Fruit fly (Drosophila melanogaster) whole organism, embryonic: ENCODE data around the gene Mgstl.
A peak's percentile ranks its signal among the peaks of the same experiment; 100 is the strongest.

Source experiments
- Ada2b ChIP-seq: fragments of 200-800 bp; sonication (Bioruptor generic); IDR thresholded peaks from 2 replicates; pipeline ENCODE4 v1.3.6; 2022; ENCODE audit warnings: missing biosample characterization, missing genetic modification characterization
- Bteb2 ChIP-seq: fragments of 200-800 bp; sonication (Bioruptor generic); optimal IDR thresholded peaks from 2 replicates; lab custom pipeline; 2016; ENCODE audit warnings: missing biosample characterization, missing genetic modification characterization
- CG11093 ChIP-seq: fragments of 200-800 bp; sonication (Bioruptor generic); IDR thresholded peaks from 3 replicates; pipeline ENCODE4 v1.3.6; 2022; ENCODE audit warnings: missing biosample characterization, missing genetic modification characterization
- CG11247 ChIP-seq: fragments of 200-800 bp; sonication (Bioruptor generic); IDR thresholded peaks from 2 replicates; pipeline ENCODE4 v1.3.6; 2022; ENCODE audit warnings: missing biosample characterization, missing genetic modification characterization
- CG14710 ChIP-seq: fragments of 200-800 bp; sonication (Bioruptor generic); optimal IDR thresholded peaks from 3 replicates; lab custom pipeline; 2019; ENCODE audit warnings: missing biosample characterization, mild to moderate bottlenecking, missing genetic modification characterization, moderate library complexity
- CG15011 ChIP-seq: fragments of 200-800 bp; sonication (Bioruptor generic); optimal IDR thresholded peaks from 3 replicates; lab custom pipeline; 2018; ENCODE audit warnings: missing biosample characterization, mild to moderate bottlenecking, missing genetic modification characterization
- CG17186 ChIP-seq: fragments of 200-800 bp; sonication (Bioruptor generic); optimal IDR thresholded peaks from 3 replicates; lab custom pipeline; 2017; ENCODE audit warnings: missing biosample characterization, missing genetic modification reagents, missing genetic modification characterization
- CG17568 ChIP-seq: fragments of 200-800 bp; sonication (Bioruptor generic); optimal IDR thresholded peaks from 2 replicates; lab custom pipeline; 2018; ENCODE audit warnings: missing biosample characterization, mild to moderate bottlenecking, missing genetic modification characterization, moderate library complexity
- CG1792 ChIP-seq: fragments of 200-800 bp; sonication (Bioruptor generic); optimal IDR thresholded peaks from 2 replicates; lab custom pipeline; 2016; ENCODE audit warnings: missing biosample characterization, missing genetic modification characterization
- CG2712 ChIP-seq: fragments of 200-800 bp; optimal IDR thresholded peaks from 3 replicates; lab custom pipeline; 2019; ENCODE audit warnings: missing biosample characterization, mild to moderate bottlenecking, missing genetic modification characterization, moderate library complexity
- CG3281 ChIP-seq: fragments of 200-800 bp; sonication (Bioruptor generic); optimal IDR thresholded peaks from 3 replicates; lab custom pipeline; 2017; ENCODE audit warnings: missing biosample characterization, mild to moderate bottlenecking, missing genetic modification characterization
- CG4328 ChIP-seq: fragments of 200-800 bp; sonication (Bioruptor generic); optimal IDR thresholded peaks from 3 replicates; lab custom pipeline; 2017; ENCODE audit warnings: missing biosample characterization, missing genetic modification reagents, missing genetic modification characterization
- CG8388 ChIP-seq: fragments of 200-800 bp; sonication (Bioruptor generic); optimal IDR thresholded peaks from 2 replicates; lab custom pipeline; 2019; ENCODE audit warnings: missing biosample characterization, mild to moderate bottlenecking, missing genetic modification characterization, moderate library complexity
- CG9797 ChIP-seq: fragments of 200-800 bp; sonication (Bioruptor generic); optimal IDR thresholded peaks from 3 replicates; lab custom pipeline; 2018; ENCODE audit warnings: missing biosample characterization, mild to moderate bottlenecking, missing genetic modification characterization
- CHES-1-like ChIP-seq: fragments of 200-800 bp; sonication (Bioruptor generic); optimal IDR thresholded peaks from 2 replicates; lab custom pipeline; 2016; ENCODE audit warnings: missing biosample characterization, missing genetic modification characterization
- CTCF ChIP-seq: fragments of 200-800 bp; sonication (Bioruptor generic); optimal IDR thresholded peaks from 2 replicates; lab custom pipeline; 2017; ENCODE audit warnings: missing biosample characterization, mild to moderate bottlenecking, missing genetic modification characterization, moderate library complexity
- D19B ChIP-seq: fragments of 200-800 bp; sonication (Bioruptor generic); optimal IDR thresholded peaks from 2 replicates; lab custom pipeline; 2017; ENCODE audit warnings: missing biosample characterization, mild to moderate bottlenecking, missing genetic modification characterization
- Dref ChIP-seq: fragments of 200-800 bp; sonication (Bioruptor generic); IDR thresholded peaks from 2 replicates; pipeline ENCODE4 v1.3.6; 2022; ENCODE audit warnings: missing biosample characterization, missing genetic modification characterization
- Eip74EF ChIP-seq, 2 experiments: fragments of 200-800 bp in 1 of 2; fragments of >200 bp in 1 of 2; sonication (Bioruptor generic) in 1 of 2; optimal IDR thresholded peaks; 2 replicates each; lab custom pipeline; 2017 to 2019; ENCODE audit warnings: missing biosample characterization in 2 of 2, missing genetic modification characterization in 2 of 2, mild to moderate bottlenecking in 1 of 2, moderate library complexity in 1 of 2
- Ets97D ChIP-seq: fragments of 200-800 bp; sonication (Bioruptor generic); optimal IDR thresholded peaks from 3 replicates; lab custom pipeline; 2016; ENCODE audit warnings: missing biosample characterization, missing genetic modification characterization
- HLH4C ChIP-seq: fragments of 200-800 bp; sonication (Bioruptor generic); IDR thresholded peaks from 3 replicates; pipeline ENCODE4 v1.3.6; 2022; ENCODE audit warnings: missing biosample characterization, missing genetic modification characterization; ENCODE audit not compliant: partially characterized antibody
- Hmr ChIP-seq: fragments of 200-800 bp; sonication (Bioruptor generic); optimal IDR thresholded peaks from 3 replicates; lab custom pipeline; 2017; ENCODE audit warnings: mild to moderate bottlenecking, missing biosample characterization, missing genetic modification reagents, missing genetic modification characterization
- Hr39 ChIP-seq: fragments of >200 bp; optimal IDR thresholded peaks from 2 replicates; lab custom pipeline; 2017
- Jarid2 ChIP-seq: fragments of 200-800 bp; sonication (Bioruptor generic); optimal IDR thresholded peaks from 3 replicates; lab custom pipeline; 2017; ENCODE audit warnings: mild to moderate bottlenecking, missing biosample characterization, missing genetic modification reagents, missing genetic modification characterization
- Nf-YC ChIP-seq: fragments of 200-800 bp; optimal IDR thresholded peaks from 3 replicates; lab custom pipeline; 2019; ENCODE audit warnings: missing biosample characterization, mild to moderate bottlenecking, missing genetic modification characterization, moderate library complexity
- Sox102F ChIP-seq: fragments of 200-800 bp; sonication (Bioruptor generic); optimal IDR thresholded peaks from 2 replicates; lab custom pipeline; 2018; ENCODE audit warnings: missing biosample characterization, mild to moderate bottlenecking, missing genetic modification characterization, moderate library complexity
- Sry-β ChIP-seq: fragments of 200-800 bp; sonication (Bioruptor generic); optimal IDR thresholded peaks from 2 replicates; lab custom pipeline; 2018; ENCODE audit warnings: missing biosample characterization, mild to moderate bottlenecking, missing genetic modification characterization, moderate library complexity
- Usf ChIP-seq: fragments of 200-800 bp; sonication (Bioruptor generic); optimal IDR thresholded peaks from 2 replicates; lab custom pipeline; 2017; ENCODE audit warnings: missing genotype, missing biosample characterization, missing genetic modification characterization
- ac ChIP-seq: fragments of 200-800 bp; sonication (Bioruptor generic); optimal IDR thresholded peaks from 3 replicates; lab custom pipeline; 2017; ENCODE audit warnings: missing biosample characterization, mild to moderate bottlenecking, missing genetic modification characterization
- ash1 ChIP-seq: fragments of 200-800 bp; sonication (Bioruptor generic); optimal IDR thresholded peaks from 2 replicates; lab custom pipeline; 2018; ENCODE audit warnings: missing biosample characterization, mild to moderate bottlenecking, missing genetic modification characterization
- az2 ChIP-seq: fragments of 200-800 bp; sonication (Bioruptor generic); optimal IDR thresholded peaks from 3 replicates; lab custom pipeline; 2016; ENCODE audit warnings: missing biosample characterization, missing genetic modification characterization
- cad ChIP-seq: fragments of >200 bp; optimal IDR thresholded peaks from 2 replicates; lab custom pipeline; 2017; ENCODE audit warnings: missing biosample characterization, missing genetic modification characterization
- chn ChIP-seq: fragments of 200-800 bp; sonication (Bioruptor generic); optimal IDR thresholded peaks from 2 replicates; lab custom pipeline; 2016; ENCODE audit warnings: missing biosample characterization, missing genetic modification characterization
- danr ChIP-seq: fragments of 200-800 bp; sonication (Bioruptor generic); IDR thresholded peaks from 2 replicates; pipeline ENCODE4 v1.3.6; 2022; ENCODE audit warnings: missing biosample characterization, missing genetic modification characterization
- dimm ChIP-seq: fragments of 200-800 bp; sonication (Bioruptor generic); IDR thresholded peaks from 2 replicates; pipeline ENCODE4 v1.3.6; 2022; ENCODE audit warnings: missing biosample characterization, missing genetic modification characterization
- dm ChIP-seq: fragments of 200-800 bp; sonication (Bioruptor generic); optimal IDR thresholded peaks from 3 replicates; lab custom pipeline; 2016; ENCODE audit warnings: missing biosample characterization, missing genetic modification characterization
- fu2 ChIP-seq: fragments of 200-800 bp; sonication (Bioruptor generic); optimal IDR thresholded peaks from 2 replicates; lab custom pipeline; 2016; ENCODE audit warnings: missing biosample characterization, missing genetic modification characterization
- gcm ChIP-seq: fragments of 200-800 bp; sonication (Bioruptor generic); optimal IDR thresholded peaks from 2 replicates; lab custom pipeline; 2019; ENCODE audit warnings: missing biosample characterization, mild to moderate bottlenecking, missing genetic modification characterization, moderate library complexity
- gsb ChIP-seq: fragments of 200-800 bp; sonication (Bioruptor generic); IDR thresholded peaks from 2 replicates; pipeline ENCODE4 v1.3.6; 2022; ENCODE audit warnings: missing biosample characterization, missing genetic modification characterization
- hbn ChIP-seq: fragments of 200-800 bp; sonication (Bioruptor generic); IDR thresholded peaks from 2 replicates; pipeline ENCODE4 v1.3.6; 2022; ENCODE audit warnings: missing biosample characterization, missing genetic modification characterization; ENCODE audit not compliant: partially characterized antibody
- jigr1 ChIP-seq: fragments of 200-800 bp; sonication (Bioruptor generic); IDR thresholded peaks from 3 replicates; pipeline ENCODE4 v1.3.6; 2022; ENCODE audit warnings: missing biosample characterization, missing genetic modification characterization
- kay ChIP-seq: fragments of 200-800 bp; sonication (Bioruptor generic); optimal IDR thresholded peaks from 2 replicates; lab custom pipeline; 2016; ENCODE audit warnings: missing biosample characterization, missing genetic modification characterization
- pb ChIP-seq: fragments of 200-800 bp; sonication (Bioruptor generic); optimal IDR thresholded peaks from 3 replicates; lab custom pipeline; 2016; ENCODE audit warnings: missing biosample characterization, missing genetic modification characterization
- ranshi ChIP-seq: fragments of 200-800 bp; sonication (Bioruptor generic); IDR thresholded peaks from 2 replicates; pipeline ENCODE4 v1.3.6; 2022; ENCODE audit warnings: missing biosample characterization, missing genetic modification characterization
- slbo ChIP-seq: fragments of 200-800 bp; sonication (Bioruptor generic); IDR thresholded peaks from 2 replicates; pipeline ENCODE4 v1.3.6; 2022; ENCODE audit warnings: missing biosample characterization, missing genetic modification characterization
- sr ChIP-seq: fragments of 200-800 bp; sonication (Bioruptor generic); IDR thresholded peaks from 3 replicates; pipeline ENCODE4 v1.3.6; 2022; ENCODE audit warnings: missing biosample characterization, missing genetic modification characterization
- sug ChIP-seq: fragments of 200-800 bp; optimal IDR thresholded peaks from 2 replicates; lab custom pipeline; 2019; ENCODE audit warnings: missing biosample characterization, mild to moderate bottlenecking, missing genetic modification characterization, moderate library complexity
- tgo ChIP-seq: fragments of 200-800 bp; sonication (Bioruptor generic); IDR thresholded peaks from 3 replicates; pipeline ENCODE4 v1.3.6; 2022; ENCODE audit warnings: missing biosample characterization, missing genetic modification characterization
- toy ChIP-seq: fragments of 200-800 bp; sonication (Bioruptor generic); IDR thresholded peaks from 2 replicates; pipeline ENCODE4 v1.3.6; 2022; ENCODE audit warnings: missing biosample characterization, missing genetic modification characterization
- unpg ChIP-seq: fragments of 200-800 bp; sonication (Bioruptor generic); optimal IDR thresholded peaks from 3 replicates; lab custom pipeline; 2018; ENCODE audit warnings: missing biosample characterization, mild to moderate bottlenecking, missing genetic modification characterization, moderate library complexity
- usp ChIP-seq: fragments of >200 bp; optimal IDR thresholded peaks from 2 replicates; lab custom pipeline; 2017; ENCODE audit warnings: missing biosample characterization, missing genetic modification characterization
- zfh1 ChIP-seq: fragments of 200-800 bp; sonication (Bioruptor generic); IDR thresholded peaks from 3 replicates; pipeline ENCODE4 v1.3.6; 2022; ENCODE audit warnings: missing biosample characterization, missing genetic modification characterization

Mgstl gene

DNA sequence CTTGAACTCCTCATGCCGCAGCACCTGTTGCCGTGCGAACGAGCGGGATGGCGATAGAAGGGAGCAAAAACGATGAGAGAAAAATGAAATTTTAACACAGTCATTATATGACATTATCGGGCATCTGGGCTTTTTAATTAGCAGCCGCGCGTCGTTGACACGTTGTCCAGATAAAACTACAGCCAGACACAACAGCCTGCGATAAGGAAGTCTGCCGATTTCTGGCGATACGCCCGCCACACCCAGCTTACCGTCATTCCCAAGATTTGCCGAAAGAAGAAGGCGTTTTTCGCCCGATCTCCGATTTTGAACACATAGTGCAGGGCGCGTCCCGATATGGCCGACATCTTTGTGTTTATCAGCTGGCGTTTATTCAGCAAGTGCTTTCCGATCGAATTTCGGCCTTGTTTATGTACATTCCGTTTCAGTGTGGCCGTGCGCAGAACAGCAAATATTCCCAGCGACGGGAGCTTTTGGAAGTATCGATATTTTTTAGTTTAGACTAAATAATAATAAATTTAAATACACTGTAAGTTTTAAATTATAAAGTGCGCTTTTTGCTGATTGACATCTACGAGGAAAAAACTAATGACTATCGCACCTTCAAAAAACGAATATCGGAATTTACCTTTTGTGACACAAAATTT is 13.9 kb upstream of the Mgstl start, which contains the start of gene CG1532 (continued):
- no peak for TF ChIP-seq dm
- no peak for TF ChIP-seq pb (GFP tag; lab: Kevin White, UChicago)
- no peak for TF ChIP-seq zfh1 (GFP tag; lab: Robert Waterston, UW)
- TF ChIP-seq az2 (GFP tag; lab: Kevin White, UChicago) = no peak
- TF ChIP-seq CTCF = peak; percentile 1
- TF ChIP-seq Hr39 (lab: Kevin White, UChicago) = no peak
- TF ChIP-seq CHES-1-like (GFP tag; lab: Kevin White, UChicago) = no peak
- TF ChIP-seq Dref = peak; percentile 60
- TF ChIP-seq chn (GFP tag; lab: Kevin White, UChicago) = no peak
- TF ChIP-seq hbn = peak; percentile 56
- TF ChIP-seq Eip74EF (GFP tag; optimal IDR thresholded peaks at IDR 0.05; lab: Kevin White, UChicago) = no peak
- TF ChIP-seq dimm = no peak
- no peak for TF ChIP-seq CG11247 (GFP tag; lab: Robert Waterston, UW)
- no peak for TF ChIP-seq CG8388
- peak; percentile 18 for TF ChIP-seq Ets97D (GFP tag; lab: Kevin White, UChicago)
- no peak for TF ChIP-seq CG11093 (GFP tag; lab: Robert Waterston, UW)
- TF ChIP-seq cad (GFP tag; lab: Kevin White, UChicago) = no peak
- TF ChIP-seq sug (tag; lab: Kevin White, UChicago) = peak; percentile 54
- no peak for TF ChIP-seq ranshi (GFP tag; lab: Robert Waterston, UW)
- TF ChIP-seq Nf-YC (tag; lab: Kevin White, UChicago) = no peak
- no peak for TF ChIP-seq Ada2b
- TF ChIP-seq toy (GFP tag; lab: Robert Waterston, UW) = no peak
- TF ChIP-seq ac (GFP tag; lab: Kevin White, UChicago) = no peak
- peak; percentile 24 for TF ChIP-seq CG14710 (tag; lab: Kevin White, UChicago)
- TF ChIP-seq Bteb2 (GFP tag; lab: Kevin White, UChicago) = no peak
- TF ChIP-seq Jarid2 (GFP tag; lab: Kevin White, UChicago) = peak; percentile 76
- TF ChIP-seq tgo (GFP tag; lab: Robert Waterston, UW) = no peak
- TF ChIP-seq fu2 (GFP tag; lab: Kevin White, UChicago) = no peak
- TF ChIP-seq slbo (GFP tag; lab: Robert Waterston, UW) = no peak
- TF ChIP-seq kay (GFP tag; lab: Kevin White, UChicago) = no peak
- peak; percentile 1 for TF ChIP-seq CG4328 (GFP tag; lab: Kevin White, UChicago)
- TF ChIP-seq Sry-β (GFP tag; lab: Kevin White, UChicago) = no peak
- TF ChIP-seq ash1 (GFP tag; lab: Kevin White, UChicago) = no peak
- no peak for TF ChIP-seq CG17568
- TF ChIP-seq unpg (GFP tag; lab: Kevin White, UChicago) = no peak
- peak; percentile 65 for TF ChIP-seq CG9797 (GFP tag; lab: Kevin White, UChicago)
- peak; percentile 17 for TF ChIP-seq Hmr (GFP tag; lab: Kevin White, UChicago)
- TF ChIP-seq CG1792 (GFP tag; lab: Kevin White, UChicago) = no peak
- no peak for TF ChIP-seq usp (GFP tag; lab: Kevin White, UChicago)
- no peak for TF ChIP-seq Usf (GFP tag; lab: Kevin White, UChicago)
- no peak for TF ChIP-seq gsb (GFP tag; lab: Robert Waterston, UW)
- TF ChIP-seq CG17186 (GFP tag; lab: Kevin White, UChicago) = no peak
- TF ChIP-seq CG15011 = no peak
- TF ChIP-seq sr (GFP tag; lab: Robert Waterston, UW) = no peak
- peak; percentile 10 for TF ChIP-seq CG3281
- TF ChIP-seq D19B (GFP tag; lab: Kevin White, UChicago) = no peak
- peak; percentile 9 for TF ChIP-seq CG2712
- peak; percentile 41; the same call in 1 of the 3 replicates for TF ChIP-seq HLH4C (GFP tag; lab: Robert Waterston, UW)
- TF ChIP-seq danr (GFP tag; lab: Robert Waterston, UW) = no peak
- no peak for TF ChIP-seq gcm (GFP tag; lab: Kevin White, UChicago)
- TF ChIP-seq Sox102F = no peak
- TF ChIP-seq jigr1 (GFP tag; lab: Robert Waterston, UW) = peak; percentile 43; the same call in 1 of the 3 replicates
